Fruit fly (Drosophila melanogaster) whole organism, pupa: ENCODE data around the gene NijA.

Experiments
- CG10348 ChIP-seq: fragments of 200-800 bp; sonication (Bioruptor generic); IDR thresholded peaks from 2 replicates; pipeline ENCODE4 v1.3.6; 2022; ENCODE audit warnings: missing biosample characterization, missing genetic modification characterization
- CG12605 ChIP-seq: fragments of 200-800 bp; sonication (Bioruptor generic); IDR thresholded peaks from 2 replicates; pipeline ENCODE4 v1.3.6; 2022; ENCODE audit warnings: missing biosample characterization, missing genetic modification characterization
- CG15710 ChIP-seq: fragments of 200-800 bp; sonication (Bioruptor generic); optimal IDR thresholded peaks from 2 replicates; lab custom pipeline; 2018; ENCODE audit warnings: missing biosample characterization, mild to moderate bottlenecking, missing genetic modification characterization, moderate library complexity
- CG32121 ChIP-seq: fragments of 200-800 bp; sonication (Bioruptor generic); IDR thresholded peaks from 2 replicates; pipeline ENCODE4 v1.3.6; 2022; ENCODE audit warnings: missing biosample characterization, missing genetic modification characterization
- CG34367 ChIP-seq: fragments of 200-800 bp; sonication (Bioruptor generic); optimal IDR thresholded peaks from 2 replicates; lab custom pipeline; 2018; ENCODE audit warnings: missing biosample characterization, mild to moderate bottlenecking, missing genetic modification characterization
- CG8159 ChIP-seq: fragments of 200-800 bp; sonication (Bioruptor generic); optimal IDR thresholded peaks from 3 replicates; lab custom pipeline; 2018; ENCODE audit warnings: missing biosample characterization, mild to moderate bottlenecking, missing genetic modification characterization, moderate library complexity
- CG8301 ChIP-seq: fragments of 200-800 bp; sonication (Bioruptor generic); optimal IDR thresholded peaks from 2 replicates; lab custom pipeline; 2018; ENCODE audit warnings: missing biosample characterization, mild to moderate bottlenecking, missing genetic modification characterization
- CG9948 ChIP-seq: fragments of 200-800 bp; sonication (Bioruptor generic); optimal IDR thresholded peaks from 2 replicates; lab custom pipeline; 2018; ENCODE audit warnings: missing biosample characterization, mild to moderate bottlenecking, missing genetic modification characterization, moderate library complexity
- Pif1B ChIP-seq: fragments of 200-800 bp; sonication (Bioruptor generic); optimal IDR thresholded peaks from 3 replicates; lab custom pipeline; 2016; ENCODE audit warnings: missing biosample characterization, missing genetic modification characterization
- Snoo ChIP-seq: fragments of 200-800 bp; sonication (Bioruptor generic); optimal IDR thresholded peaks from 3 replicates; lab custom pipeline; 2017; ENCODE audit warnings: missing biosample characterization, mild to moderate bottlenecking, missing genetic modification characterization, inconsistent platforms
- fd96Ca ChIP-seq: fragments of 200-800 bp; sonication (Bioruptor generic); IDR thresholded peaks from 3 replicates; pipeline ENCODE4 v1.3.6; 2022; ENCODE audit warnings: missing biosample characterization, missing genetic modification characterization
- gl ChIP-seq: fragments of 200-800 bp; sonication (Bioruptor generic); optimal IDR thresholded peaks from 2 replicates; lab custom pipeline; 2018; ENCODE audit warnings: missing biosample characterization, mild to moderate bottlenecking, missing genetic modification characterization
- rn ChIP-seq: fragments of 200-800 bp; sonication (Bioruptor generic); IDR thresholded peaks from 2 replicates; pipeline ENCODE4 v1.3.6; 2022; ENCODE audit warnings: missing biosample characterization, missing genetic modification characterization

dm6 chr3L:10719771-10720170 lies 23.1 kb upstream of the NijA start:
- no peak for TF ChIP-seq CG32121 (GFP tag; lab: Robert Waterston, UW)
- no peak for TF ChIP-seq CG8301
- TF ChIP-seq fd96Ca: no peak
- TF ChIP-seq CG12605 (GFP tag; lab: Robert Waterston, UW): no peak
- peak; percentile 71 for TF ChIP-seq CG8159 (tag; lab: Kevin White, UChicago)
- TF ChIP-seq Snoo (tag; lab: Kevin White, UChicago): no peak
- peak; percentile 16 for TF ChIP-seq CG15710 (tag; lab: Kevin White, UChicago)
- no peak for TF ChIP-seq Pif1B (GFP tag; lab: Kevin White, UChicago)
- no peak for TF ChIP-seq gl (tag; lab: Kevin White, UChicago)
- TF ChIP-seq CG9948 (tag; lab: Kevin White, UChicago): peak; percentile 33
- TF ChIP-seq rn (GFP tag; lab: Robert Waterston, UW): no peak
- TF ChIP-seq CG10348 (GFP tag; lab: Robert Waterston, UW): no peak
- TF ChIP-seq CG34367 (tag; lab: Kevin White, UChicago): no peak
